Worm (Caenorhabditis elegans) whole organism, midembryonic: ENCODE results near the gene npr-19.
A peak's percentile ranks its signal among the peaks of the same experiment; 100 is the strongest.

Experiments
- T22C8.4 ChIP-seq: fragments of 200-800 bp; sonication (Bioruptor generic); IDR thresholded peaks from 2 replicates; pipeline ENCODE4 v1.3.6; 2022; ENCODE audit warnings: missing genetic modification characterization, missing compliant biosample characterization
- cog-1 ChIP-seq: sonication (generic microtip); optimal IDR thresholded peaks from 2 replicates; lab custom pipeline; 2016; ENCODE audit warnings: missing genetic modification characterization, missing compliant biosample characterization
- flt-1 ChIP-seq: fragments of 200-800 bp; sonication (Bioruptor generic); IDR thresholded peaks from 2 replicates; pipeline ENCODE4 v1.3.6; 2022; ENCODE audit warnings: missing genetic modification characterization, missing compliant biosample characterization
- klf-2 ChIP-seq: fragments of 200-800 bp; sonication (Bioruptor generic); conservative IDR thresholded peaks from 2 replicates; pipeline ENCODE4 v1.3.6; 2022; ENCODE audit warnings: missing genetic modification reagents, missing genetic modification characterization, missing compliant biosample characterization
- med-1 ChIP-seq: sonication (generic microtip); optimal IDR thresholded peaks from 2 replicates; lab custom pipeline; 2017; ENCODE audit warnings: missing genetic modification characterization, mild to moderate bottlenecking, missing compliant biosample characterization, antibody characterized with exemption, missing genetic modification reagents; ENCODE audit not compliant: insufficient read depth
- ref-1 ChIP-seq: fragments of 200-800 bp; sonication (Bioruptor generic); conservative IDR thresholded peaks from 2 replicates; pipeline ENCODE4 v1.3.6; 2022; ENCODE audit warnings: missing genetic modification reagents, missing genetic modification characterization, missing compliant biosample characterization
- tab-1 ChIP-seq: fragments of 200-800 bp; sonication (Bioruptor generic); IDR thresholded peaks from 2 replicates; pipeline ENCODE4 v1.3.6; 2022; ENCODE audit warnings: missing genetic modification characterization, missing compliant biosample characterization
- ztf-23 ChIP-seq: fragments of 200-800 bp; sonication (Bioruptor generic); IDR thresholded peaks from 2 replicates; pipeline ENCODE4 v1.3.6; 2022; ENCODE audit warnings: missing genetic modification reagents, missing genetic modification characterization, missing compliant biosample characterization
- ztf-29 ChIP-seq: fragments of 200-800 bp; sonication (Bioruptor generic); IDR thresholded peaks from 2 replicates; pipeline ENCODE4 v1.3.6; 2022; ENCODE audit warnings: missing genetic modification reagents, missing genetic modification characterization, missing compliant biosample characterization

Gene npr-19

DNA sequence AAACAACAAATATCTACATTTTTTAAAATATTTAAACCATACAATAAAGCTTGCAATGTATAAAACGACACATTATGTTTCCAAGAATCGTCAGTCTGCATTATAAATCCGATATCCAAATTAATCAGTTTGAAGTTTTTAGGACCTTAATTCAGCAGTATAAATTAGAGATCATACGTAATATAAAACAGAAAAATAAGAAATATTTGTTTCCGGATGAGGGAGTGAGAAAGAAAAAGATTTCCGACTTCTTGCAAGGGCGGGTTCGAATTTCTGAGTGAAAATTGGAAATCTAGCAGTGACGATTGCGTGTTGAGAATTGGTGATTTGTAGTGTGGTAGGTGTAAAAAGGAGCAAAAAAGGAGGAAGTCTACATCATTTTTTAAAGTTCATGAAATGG lies at the start of gene npr-19:
Gene npr-19, minus strand, starts transcription at position 101 of the 400 bp plus-strand sequence.
- TF ChIP-seq T22C8.4 (no peak), flt-1 (GFP tag; lab: Robert Waterston, UW) (no peak)

DNA sequence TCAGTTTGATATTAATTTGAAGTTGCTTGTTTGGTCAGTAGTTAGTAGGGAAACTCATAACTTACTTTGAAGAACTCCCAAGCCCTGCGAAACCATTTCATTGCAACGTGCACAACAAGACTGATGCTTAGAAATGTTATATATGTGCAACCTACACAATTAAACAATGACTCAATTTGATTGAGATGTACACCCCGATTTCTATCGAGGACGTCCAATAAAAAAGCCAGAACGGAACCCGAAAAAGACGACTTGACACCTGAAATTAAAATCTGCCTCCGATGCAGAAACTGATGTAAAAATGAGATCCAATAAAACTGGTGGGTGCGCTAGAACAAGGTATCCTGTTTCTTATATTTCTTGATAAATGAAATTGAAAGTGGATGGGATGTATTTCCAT lies 49.4 kb upstream of the npr-19 start, which contains the start of gene T04G9.6:
Gene T04G9.6, minus strand, starts transcription at position 101 of the 400 bp plus-strand sequence.
- TF ChIP-seq ztf-23 (GFP tag; lab: Robert Waterston, UW) (no peak), flt-1 (GFP tag; lab: Robert Waterston, UW) (no peak), klf-2 (GFP tag; lab: Robert Waterston, UW) (no peak), med-1 (GFP tag; lab: Kevin White, UChicago) (no peak), ztf-29 (GFP tag; lab: Robert Waterston, UW) (no peak), tab-1 (no peak), ref-1 (no peak), T22C8.4 (no peak), cog-1 (tag; lab: Kevin White, UChicago) (no peak)

DNA sequence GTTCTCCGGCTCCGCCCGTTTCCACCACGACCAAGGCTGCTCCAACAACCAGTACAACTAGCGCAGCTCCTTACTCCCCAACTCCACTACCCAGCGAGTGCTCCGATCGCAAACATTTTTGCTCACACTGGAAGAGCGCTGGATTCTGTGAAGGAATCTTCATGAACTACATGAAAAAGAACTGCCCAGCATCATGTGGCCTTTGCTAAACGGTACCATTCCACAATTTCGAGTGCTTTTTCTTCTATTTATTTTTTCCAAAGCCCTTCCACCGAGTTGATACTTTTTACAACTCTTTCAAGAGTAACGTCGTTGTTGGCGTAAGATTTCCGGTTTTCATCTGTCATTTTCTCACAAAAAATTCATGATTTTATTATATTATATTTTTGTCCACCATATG lies 44.6 kb upstream of the npr-19 start:
- TF ChIP-seq klf-2 (GFP tag; lab: Robert Waterston, UW) (no peak), ref-1 (no peak), ztf-23 (GFP tag; lab: Robert Waterston, UW) (no peak)

DNA sequence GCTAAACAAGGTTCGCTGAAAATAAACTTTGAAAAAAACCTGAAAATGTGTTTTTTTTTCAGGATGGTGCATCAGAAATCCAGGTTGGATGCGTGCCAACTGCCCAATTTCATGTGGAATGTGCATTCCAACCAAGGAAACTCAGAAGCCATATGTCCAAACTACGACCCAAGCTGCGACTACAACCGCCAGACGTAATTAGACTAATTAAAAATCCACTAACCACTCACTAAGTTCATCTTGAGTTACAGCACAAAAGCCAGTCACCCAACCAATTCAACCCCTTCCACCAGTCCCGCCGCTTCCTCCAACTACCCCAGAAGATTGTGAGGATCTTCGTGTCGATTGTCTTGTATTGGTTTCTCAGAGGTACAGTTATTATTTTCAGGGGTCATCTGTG lies 43.8 kb upstream of the npr-19 start:
- TF ChIP-seq ref-1: no peak
- TF ChIP-seq cog-1 (tag; lab: Kevin White, UChicago): no peak
- no peak for TF ChIP-seq ztf-29 (GFP tag; lab: Robert Waterston, UW)
- TF ChIP-seq flt-1 (GFP tag; lab: Robert Waterston, UW): no peak
- no peak for TF ChIP-seq klf-2 (GFP tag; lab: Robert Waterston, UW)
- TF ChIP-seq T22C8.4: no peak
- TF ChIP-seq tab-1: no peak
- TF ChIP-seq med-1 (GFP tag; lab: Kevin White, UChicago): no peak
- no peak for TF ChIP-seq ztf-23 (GFP tag; lab: Robert Waterston, UW)

DNA sequence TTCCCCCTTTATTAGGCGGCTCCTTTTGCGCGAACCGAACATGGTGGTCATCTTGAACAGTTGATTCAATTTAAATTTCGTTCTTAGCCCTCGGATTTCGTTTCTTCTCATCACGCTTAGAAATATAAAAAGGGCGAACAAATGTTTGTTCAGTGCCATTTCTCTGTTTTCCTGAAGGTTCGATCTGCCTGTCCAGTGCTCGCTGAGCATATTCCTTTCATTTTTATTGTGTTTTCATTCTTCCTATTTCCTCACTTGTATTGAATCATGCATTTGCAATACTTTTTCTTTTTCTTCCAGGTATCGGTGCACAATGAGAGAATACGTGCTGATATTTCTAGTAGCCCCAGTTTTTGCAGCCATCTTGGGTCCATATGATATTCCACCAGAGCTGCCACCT lies 41.9 kb upstream of the npr-19 start, which contains the start of gene nas-15:
Gene nas-15, plus strand, starts transcription at position 301 of the 400 bp plus-strand sequence.
- TF ChIP-seq ref-1 (no peak), ztf-29 (GFP tag; lab: Robert Waterston, UW) (no peak), T22C8.4 (no peak), klf-2 (GFP tag; lab: Robert Waterston, UW) (no peak), cog-1 (tag; lab: Kevin White, UChicago) (no peak), tab-1 (no peak), ztf-23 (GFP tag; lab: Robert Waterston, UW) (no peak)

DNA sequence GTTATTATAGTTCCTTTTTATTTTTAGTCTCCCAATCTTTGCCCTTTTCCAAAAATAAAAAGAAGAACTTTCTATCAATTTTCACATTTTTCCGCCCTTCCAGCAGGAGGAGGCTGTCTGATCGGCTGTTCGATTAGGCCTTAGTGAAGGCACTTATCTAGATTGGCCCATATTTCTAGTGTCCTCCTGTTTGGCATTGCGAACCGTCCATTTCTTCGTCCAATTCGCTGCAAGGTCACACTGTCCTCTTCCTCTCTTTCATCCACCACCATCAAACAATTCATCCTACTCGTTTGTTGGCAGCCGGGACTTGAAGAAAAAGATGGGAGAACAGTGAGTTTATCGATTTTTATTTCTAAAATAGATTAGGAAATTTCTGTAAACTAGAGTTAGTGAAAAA lies 36.7 kb upstream of the npr-19 start, which contains the start of gene T04G9.4:
Gene T04G9.4, plus strand, starts transcription at position 293 of the 400 bp plus-strand sequence.
- TF ChIP-seq med-1 (GFP tag; lab: Kevin White, UChicago) (no peak), klf-2 (GFP tag; lab: Robert Waterston, UW) (no peak), tab-1 (no peak), cog-1 (tag; lab: Kevin White, UChicago) (no peak), T22C8.4 (no peak), ztf-23 (GFP tag; lab: Robert Waterston, UW) (no peak), ref-1 (no peak), flt-1 (GFP tag; lab: Robert Waterston, UW) (no peak), ztf-29 (GFP tag; lab: Robert Waterston, UW) (no peak)

DNA sequence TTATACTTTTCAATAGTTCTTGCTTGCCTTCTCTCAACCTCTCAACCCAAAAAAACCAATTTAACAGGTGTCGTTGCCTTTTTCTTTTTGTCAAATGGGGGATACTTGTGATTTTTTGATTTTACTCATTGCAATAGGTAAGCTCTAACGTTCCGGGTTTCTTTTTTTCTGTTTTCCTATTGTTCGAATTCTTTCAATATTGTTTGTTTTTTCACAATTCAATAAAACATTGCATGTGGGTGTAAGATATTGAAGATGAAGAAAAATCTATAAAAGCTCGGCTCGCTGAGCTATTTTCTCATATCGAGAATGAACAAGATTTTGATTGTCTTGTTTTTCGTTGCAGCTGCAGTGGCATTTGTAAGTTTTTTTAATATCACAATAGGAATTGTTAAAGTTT lies 35.1 kb upstream of the npr-19 start, which contains the start of gene T04G9.7:
Gene T04G9.7, plus strand, starts transcription at position 301 of the 400 bp plus-strand sequence.
- no peak for TF ChIP-seq flt-1 (GFP tag; lab: Robert Waterston, UW)
- no peak for TF ChIP-seq ztf-29 (GFP tag; lab: Robert Waterston, UW)
- TF ChIP-seq tab-1: no peak
- no peak for TF ChIP-seq med-1 (GFP tag; lab: Kevin White, UChicago)
- no peak for TF ChIP-seq T22C8.4
- TF ChIP-seq ztf-23 (GFP tag; lab: Robert Waterston, UW): no peak
- TF ChIP-seq cog-1 (tag; lab: Kevin White, UChicago): no peak
- no peak for TF ChIP-seq klf-2 (GFP tag; lab: Robert Waterston, UW)
- no peak for TF ChIP-seq ref-1

DNA sequence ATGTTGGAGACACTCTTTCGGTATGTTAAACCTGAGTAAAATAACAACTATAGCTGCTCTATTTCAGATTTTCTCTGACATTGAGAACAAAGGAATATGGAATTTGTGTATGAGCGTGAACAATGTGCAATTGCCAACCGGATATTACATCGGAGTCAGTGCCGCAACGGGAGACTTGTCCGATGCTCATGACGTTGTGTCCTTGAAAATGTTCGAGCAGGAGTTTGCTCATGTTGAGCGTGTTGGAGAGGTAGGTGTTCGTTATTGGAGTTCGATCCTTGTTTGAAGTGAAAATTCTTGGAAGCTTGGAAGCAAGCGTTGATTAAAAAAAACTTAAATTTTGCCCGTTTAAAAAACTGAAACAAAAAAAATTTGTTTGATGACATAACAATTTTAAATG lies 34.1 kb upstream of the npr-19 start:
- no peak for TF ChIP-seq tab-1
- no peak for TF ChIP-seq T22C8.4
- no peak for TF ChIP-seq cog-1 (tag; lab: Kevin White, UChicago)
- no peak for TF ChIP-seq ztf-29 (GFP tag; lab: Robert Waterston, UW)
- TF ChIP-seq klf-2 (GFP tag; lab: Robert Waterston, UW): no peak
- no peak for TF ChIP-seq med-1 (GFP tag; lab: Kevin White, UChicago)
- TF ChIP-seq flt-1 (GFP tag; lab: Robert Waterston, UW): no peak
- TF ChIP-seq ref-1: no peak
- TF ChIP-seq ztf-23 (GFP tag; lab: Robert Waterston, UW): no peak

DNA sequence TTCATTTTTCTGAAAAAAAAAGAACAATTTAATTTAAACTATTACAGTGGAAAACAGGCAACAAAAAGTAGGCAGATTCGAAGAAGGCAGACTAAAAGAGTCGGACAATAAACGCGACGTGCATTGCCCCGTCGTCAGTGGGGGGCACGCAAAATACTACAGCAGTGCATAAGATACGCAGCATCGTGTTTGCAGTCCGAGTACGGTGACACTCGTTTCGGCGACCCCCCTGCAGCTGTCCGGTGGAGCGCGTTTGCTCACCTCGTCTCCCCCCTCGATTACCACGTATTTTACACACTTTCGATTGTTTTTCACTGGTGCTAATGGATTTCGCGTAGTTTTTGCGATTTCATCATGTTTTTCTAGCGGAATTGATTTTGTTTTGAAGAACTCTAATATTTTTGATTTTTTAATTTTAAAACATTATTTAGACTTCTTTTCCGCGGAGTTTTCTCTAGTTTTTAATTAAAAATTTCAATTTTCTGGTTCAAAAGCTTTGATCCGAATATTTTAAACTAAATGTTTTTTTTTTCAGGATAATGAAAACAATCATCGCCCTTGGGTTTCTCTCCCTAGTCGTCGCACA lies 32.7 kb upstream of the npr-19 start, which contains the start of the genes trap-2 and ile-2:
Gene trap-2, minus strand, starts transcription at position 9 of the 586 bp plus-strand sequence.
Gene ile-2, plus strand, starts transcription at position 536 of the 586 bp plus-strand sequence.
- TF ChIP-seq flt-1 (GFP tag; lab: Robert Waterston, UW) (peak; percentile 80), klf-2 (GFP tag; lab: Robert Waterston, UW) (no peak), tab-1 (peak; percentile 71), T22C8.4 (no peak), ztf-29 (GFP tag; lab: Robert Waterston, UW) (no peak), cog-1 (tag; lab: Kevin White, UChicago) (peak; percentile 92), med-1 (GFP tag; lab: Kevin White, UChicago) (no peak), ztf-23 (GFP tag; lab: Robert Waterston, UW) (peak; percentile 80), ref-1 (no peak)

DNA sequence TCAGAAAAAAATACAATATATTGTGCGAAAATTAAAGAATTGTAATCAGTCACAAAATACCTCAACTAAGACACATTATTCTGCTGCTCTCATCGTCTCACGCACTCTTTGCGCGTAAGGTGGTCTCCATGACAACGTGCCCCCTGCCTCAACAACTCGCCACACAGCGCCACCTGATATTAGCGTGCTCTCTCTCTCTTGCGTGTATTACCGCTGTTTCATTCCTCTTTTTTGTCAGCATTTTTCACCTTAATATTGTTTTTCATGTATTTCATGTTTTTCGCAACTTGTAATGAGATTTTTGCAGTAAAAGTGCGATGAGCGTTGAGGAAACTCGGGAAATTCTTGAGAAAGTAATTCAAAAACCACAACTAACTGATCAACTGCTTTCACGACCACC lies 28.0 kb upstream of the npr-19 start, which contains the start of gene dyf-11:
Gene dyf-11, plus strand, starts transcription at position 301 of the 400 bp plus-strand sequence.
- TF ChIP-seq klf-2 (GFP tag; lab: Robert Waterston, UW) (no peak), cog-1 (tag; lab: Kevin White, UChicago) (no peak), tab-1 (no peak), ztf-23 (GFP tag; lab: Robert Waterston, UW) (no peak), ztf-29 (GFP tag; lab: Robert Waterston, UW) (no peak), med-1 (GFP tag; lab: Kevin White, UChicago) (no peak), T22C8.4 (no peak), flt-1 (GFP tag; lab: Robert Waterston, UW) (no peak), ref-1 (no peak)
